Worm (Caenorhabditis elegans) whole organism, midembryonic: Measurements from ENCODE around the gene H05C05.1.

Experiments
- cog-1 ChIP-seq: sonication (generic microtip); optimal IDR thresholded peaks from 2 replicates; lab custom pipeline; 2016; ENCODE audit warnings: missing genetic modification characterization, missing compliant biosample characterization
- flt-1 ChIP-seq: fragments of 200-800 bp; sonication (Bioruptor generic); IDR thresholded peaks from 2 replicates; pipeline ENCODE4 v1.3.6; 2022; ENCODE audit warnings: missing genetic modification characterization, missing compliant biosample characterization
- klf-2 ChIP-seq: fragments of 200-800 bp; sonication (Bioruptor generic); conservative IDR thresholded peaks from 2 replicates; pipeline ENCODE4 v1.3.6; 2022; ENCODE audit warnings: missing genetic modification reagents, missing genetic modification characterization, missing compliant biosample characterization
- med-1 ChIP-seq: sonication (generic microtip); optimal IDR thresholded peaks from 2 replicates; lab custom pipeline; 2017; ENCODE audit warnings: missing genetic modification characterization, mild to moderate bottlenecking, missing compliant biosample characterization, antibody characterized with exemption, missing genetic modification reagents; ENCODE audit not compliant: insufficient read depth
- ref-1 ChIP-seq: fragments of 200-800 bp; sonication (Bioruptor generic); conservative IDR thresholded peaks from 2 replicates; pipeline ENCODE4 v1.3.6; 2022; ENCODE audit warnings: missing genetic modification reagents, missing genetic modification characterization, missing compliant biosample characterization
- tab-1 ChIP-seq: fragments of 200-800 bp; sonication (Bioruptor generic); IDR thresholded peaks from 2 replicates; pipeline ENCODE4 v1.3.6; 2022; ENCODE audit warnings: missing genetic modification characterization, missing compliant biosample characterization
- ztf-23 ChIP-seq: fragments of 200-800 bp; sonication (Bioruptor generic); IDR thresholded peaks from 2 replicates; pipeline ENCODE4 v1.3.6; 2022; ENCODE audit warnings: missing genetic modification reagents, missing genetic modification characterization, missing compliant biosample characterization

- TF ChIP-seq ztf-23 (GFP tag; lab: Robert Waterston, UW) (no peak), med-1 (GFP tag; lab: Kevin White, UChicago) (no peak), klf-2 (no peak), cog-1 (tag; lab: Kevin White, UChicago) (no peak), ref-1 (GFP tag; lab: Robert Waterston, UW) (no peak), flt-1 (no peak), tab-1 (GFP tag; lab: Robert Waterston, UW) (no peak)
Measured at ce11 chrIII:2976176-2976575, 29.3 kb downstream of the H05C05.1 start.
